Worm (Caenorhabditis elegans) whole organism, late embryonic: ENCODE results near the gene W05H7.1.

Experiments
- C38D4.7 ChIP-seq: fragments of 200-800 bp; sonication (Bioruptor generic); optimal IDR thresholded peaks from 2 replicates; lab custom pipeline; 2018; ENCODE audit warnings: mild to moderate bottlenecking, missing genetic modification characterization, moderate library complexity, missing compliant biosample characterization
- K09A11.1 ChIP-seq: sonication (generic microtip); optimal IDR thresholded peaks from 2 replicates; lab custom pipeline; 2017; ENCODE audit warnings: antibody characterized with exemption, mild to moderate bottlenecking, missing genetic modification characterization, missing compliant biosample characterization; ENCODE audit not compliant: insufficient read depth
- T23F11.4 ChIP-seq: fragments of 200-800 bp; sonication (Bioruptor generic); optimal IDR thresholded peaks from 2 replicates; lab custom pipeline; 2018; ENCODE audit warnings: mild to moderate bottlenecking, missing genetic modification characterization, missing compliant biosample characterization
- ahr-1 ChIP-seq: sonication (generic microtip); optimal IDR thresholded peaks from 2 replicates; lab custom pipeline; 2016; ENCODE audit warnings: missing genetic modification characterization, missing compliant biosample characterization
- ama-1 ChIP-seq: fragments of 150-350 bp; optimal IDR thresholded peaks from 2 replicates; lab custom pipeline; 2014
- ceh-14 ChIP-seq: sonication (generic microtip); optimal IDR thresholded peaks from 2 replicates; lab custom pipeline; 2016; ENCODE audit warnings: missing genotype, missing genetic modification characterization, missing compliant biosample characterization
- ceh-2 ChIP-seq: sonication (generic microtip); optimal IDR thresholded peaks from 2 replicates; lab custom pipeline; 2016; ENCODE audit warnings: missing genotype, missing genetic modification characterization, missing compliant biosample characterization
- ceh-22 ChIP-seq: sonication (generic microtip); optimal IDR thresholded peaks from 2 replicates; lab custom pipeline; 2017; ENCODE audit warnings: missing biosample characterization, missing genetic modification characterization
- ceh-30 ChIP-seq: fragments of 150-350 bp; optimal IDR thresholded peaks from 2 replicates; lab custom pipeline; 2014; ENCODE audit warnings: missing biosample characterization, missing genetic modification characterization
- ceh-31 ChIP-seq: sonication (generic microtip); optimal IDR thresholded peaks from 2 replicates; lab custom pipeline; 2016; ENCODE audit warnings: missing genetic modification characterization, missing compliant biosample characterization
- ceh-34 ChIP-seq: sonication (generic microtip); optimal IDR thresholded peaks from 2 replicates; lab custom pipeline; 2016; ENCODE audit warnings: mild to moderate bottlenecking, missing genetic modification characterization, missing compliant biosample characterization
- ceh-45 ChIP-seq: fragments of 200-800 bp; sonication (Bioruptor generic); IDR thresholded peaks from 2 replicates; pipeline ENCODE4 v1.3.6; 2022; ENCODE audit warnings: missing genetic modification reagents, missing genetic modification characterization, missing compliant biosample characterization
- ceh-6 ChIP-seq: fragments of 200-800 bp; sonication (Bioruptor generic); optimal IDR thresholded peaks from 2 replicates; lab custom pipeline; 2018; ENCODE audit warnings: mild to moderate bottlenecking, missing genetic modification characterization, missing compliant biosample characterization
- che-1 ChIP-seq: sonication (generic microtip); optimal IDR thresholded peaks from 2 replicates; lab custom pipeline; 2016; ENCODE audit warnings: mild to moderate bottlenecking, missing genetic modification characterization, missing compliant biosample characterization
- dve-1 ChIP-seq: sonication (generic microtip); optimal IDR thresholded peaks from 2 replicates; lab custom pipeline; 2017; ENCODE audit warnings: antibody characterized with exemption, mild to moderate bottlenecking, missing genetic modification characterization, missing compliant biosample characterization
- ets-4 ChIP-seq: sonication (generic microtip); optimal IDR thresholded peaks from 2 replicates; lab custom pipeline; 2016; ENCODE audit warnings: missing genetic modification characterization, missing compliant biosample characterization
- fkh-6 ChIP-seq: sonication (generic microtip); optimal IDR thresholded peaks from 2 replicates; lab custom pipeline; 2016; ENCODE audit warnings: missing genetic modification characterization, missing compliant biosample characterization
- gmeb-2 ChIP-seq: sonication (generic microtip); optimal IDR thresholded peaks from 2 replicates; lab custom pipeline; 2016; ENCODE audit warnings: missing genetic modification characterization, inconsistent platforms, missing compliant biosample characterization
- hlh-13 ChIP-seq: fragments of 200-800 bp; sonication (Bioruptor generic); optimal IDR thresholded peaks from 2 replicates; lab custom pipeline; 2018; ENCODE audit warnings: mild to moderate bottlenecking, missing genetic modification characterization, missing compliant biosample characterization
- hlh-15 ChIP-seq: sonication (generic microtip); optimal IDR thresholded peaks from 2 replicates; lab custom pipeline; 2016; ENCODE audit warnings: missing genetic modification characterization, missing compliant biosample characterization
- hlh-6 ChIP-seq: sonication (generic microtip); optimal IDR thresholded peaks from 2 replicates; lab custom pipeline; 2016; ENCODE audit warnings: missing genotype, missing genetic modification characterization, missing compliant biosample characterization
- hlh-8 ChIP-seq: sonication (generic microtip); optimal IDR thresholded peaks from 2 replicates; lab custom pipeline; 2016; ENCODE audit warnings: missing genotype, missing genetic modification characterization, missing compliant biosample characterization
- lin-11 ChIP-seq: fragments of 200-800 bp; sonication (Bioruptor generic); optimal IDR thresholded peaks from 2 replicates; lab custom pipeline; 2018; ENCODE audit warnings: mild to moderate bottlenecking, missing genetic modification characterization, missing compliant biosample characterization
- madf-2 ChIP-seq: sonication (generic microtip); optimal IDR thresholded peaks from 2 replicates; lab custom pipeline; 2017; ENCODE audit warnings: missing genetic modification characterization, missing compliant biosample characterization
- mec-3 ChIP-seq: sonication (generic microtip); optimal IDR thresholded peaks from 2 replicates; lab custom pipeline; 2016; ENCODE audit warnings: borderline replicate concordance, missing genetic modification characterization, missing compliant biosample characterization
- nfya-1 ChIP-seq: sonication (generic microtip); optimal IDR thresholded peaks from 2 replicates; lab custom pipeline; 2017; ENCODE audit warnings: missing genetic modification characterization, mild to moderate bottlenecking, missing compliant biosample characterization, antibody characterized with exemption, moderate library complexity
- nhr-11 ChIP-seq: fragments of 150-350 bp; optimal IDR thresholded peaks from 2 replicates; lab custom pipeline; 2014; ENCODE audit warnings: missing biosample characterization, missing genetic modification characterization
- nhr-232 ChIP-seq: sonication (generic microtip); optimal IDR thresholded peaks from 2 replicates; lab custom pipeline; 2016; ENCODE audit warnings: missing genetic modification characterization, missing compliant biosample characterization
- pag-3 ChIP-seq: sonication (generic microtip); optimal IDR thresholded peaks from 2 replicates; lab custom pipeline; 2016; ENCODE audit warnings: missing compliant biosample characterization, missing genetic modification characterization, borderline replicate concordance
- pat-9 ChIP-seq: fragments of 200-800 bp; sonication (Bioruptor generic); optimal IDR thresholded peaks from 2 replicates; lab custom pipeline; 2018; ENCODE audit warnings: mild to moderate bottlenecking, missing genetic modification characterization, moderate library complexity, missing compliant biosample characterization
- pax-1 ChIP-seq: fragments of 150-350 bp; optimal IDR thresholded peaks from 2 replicates; lab custom pipeline; 2014; ENCODE audit warnings: missing biosample characterization, missing genetic modification characterization
- pha-2 ChIP-seq: sonication (generic microtip); optimal IDR thresholded peaks from 2 replicates; lab custom pipeline; 2017; ENCODE audit warnings: mild to moderate bottlenecking, missing genetic modification characterization, missing compliant biosample characterization
- pros-1 ChIP-seq: fragments of 150-350 bp; optimal IDR thresholded peaks from 2 replicates; lab custom pipeline; 2014; ENCODE audit warnings: missing biosample characterization, missing genetic modification reagents, missing genetic modification characterization
- ref-2 ChIP-seq: sonication (generic microtip); optimal IDR thresholded peaks from 2 replicates; lab custom pipeline; 2016; ENCODE audit warnings: missing genetic modification characterization, missing compliant biosample characterization
- sox-2 ChIP-seq: fragments of 200-800 bp; sonication (Bioruptor generic); IDR thresholded peaks from 2 replicates; pipeline ENCODE4 v1.3.6; 2022; ENCODE audit warnings: missing genetic modification reagents, missing genetic modification characterization, missing compliant biosample characterization
- sox-4 ChIP-seq: sonication (generic microtip); optimal IDR thresholded peaks from 2 replicates; lab custom pipeline; 2017; ENCODE audit warnings: mild to moderate bottlenecking, missing genetic modification characterization, inconsistent platforms, missing compliant biosample characterization
- tbx-7 ChIP-seq: sonication (generic microtip); optimal IDR thresholded peaks from 2 replicates; lab custom pipeline; 2016; ENCODE audit warnings: missing genotype, missing genetic modification characterization, missing compliant biosample characterization
- unc-3 ChIP-seq, 2 experiments: fragments of 200-800 bp in 1 of 2; sonication (Bioruptor generic) in 1 of 2; sonication (generic microtip) in 1 of 2; conservative IDR thresholded peaks in 1 of 2; optimal IDR thresholded peaks in 1 of 2; 2 replicates each; pipeline versions ENCODE4 v1.3.6 to Lab custom; 2016 to 2022; ENCODE audit warnings: missing compliant biosample characterization in 2 of 2, missing genetic modification characterization in 2 of 2, missing genetic modification reagents in 1 of 2
- unc-42 ChIP-seq: sonication (generic microtip); optimal IDR thresholded peaks from 2 replicates; lab custom pipeline; 2016; ENCODE audit warnings: missing genotype, missing genetic modification characterization, missing compliant biosample characterization
- unc-55 ChIP-seq: sonication (generic microtip); optimal IDR thresholded peaks from 2 replicates; lab custom pipeline; 2017; ENCODE audit warnings: missing biosample characterization, missing genetic modification reagents, missing genetic modification characterization
- ztf-16 ChIP-seq: sonication (generic microtip); optimal IDR thresholded peaks from 2 replicates; lab custom pipeline; 2017; ENCODE audit warnings: missing genetic modification characterization, missing compliant biosample characterization

W05H7.1 gene

DNA sequence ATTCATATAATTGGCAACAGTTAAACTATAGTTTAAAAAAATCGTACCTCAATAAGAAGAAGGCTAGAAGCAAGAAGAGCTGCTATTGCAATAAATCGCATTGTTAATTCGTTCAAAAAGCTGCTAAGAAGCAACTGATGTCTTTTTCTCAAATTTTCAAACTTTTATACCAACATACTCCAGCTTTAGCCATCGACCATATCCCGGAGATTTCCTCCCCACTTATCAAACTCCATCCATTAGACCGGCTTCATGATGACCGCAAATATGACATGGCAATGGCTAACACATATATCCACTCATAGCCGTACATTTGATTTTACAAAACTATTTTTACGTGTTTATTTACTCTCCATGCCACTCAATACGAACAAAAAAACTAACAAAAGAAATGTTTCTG is 40.0 kb upstream of the W05H7.1 start, which contains the start of gene abu-2:
Gene abu-2, minus strand, starts transcription at position 101 of the 400 bp plus-strand sequence.
- TF ChIP-seq ztf-16 (tag; lab: Kevin White, UChicago) (no peak), madf-2 (no peak), lin-11 (tag; lab: Kevin White, UChicago) (no peak), ets-4 (tag; lab: Kevin White, UChicago) (no peak), hlh-15 (tag; lab: Kevin White, UChicago) (no peak), sox-2 (GFP tag; lab: Robert Waterston, UW) (no peak), unc-3 (GFP tag; conservative IDR thresholded peaks at IDR 0.05; lab: Robert Waterston, UW) (no peak), unc-3 (tag; optimal IDR thresholded peaks at IDR 0.05; lab: Kevin White, UChicago) (no peak), unc-55 (GFP tag; lab: Kevin White, UChicago) (no peak), hlh-13 (GFP tag; lab: Kevin White, UChicago) (no peak), sox-4 (tag; lab: Kevin White, UChicago) (no peak), mec-3 (tag; lab: Kevin White, UChicago) (no peak), unc-42 (tag; lab: Kevin White, UChicago) (no peak), T23F11.4 (GFP tag; lab: Kevin White, UChicago) (no peak), dve-1 (tag; lab: Kevin White, UChicago) (no peak), ahr-1 (tag; lab: Kevin White, UChicago) (no peak), hlh-6 (no peak)

DNA sequence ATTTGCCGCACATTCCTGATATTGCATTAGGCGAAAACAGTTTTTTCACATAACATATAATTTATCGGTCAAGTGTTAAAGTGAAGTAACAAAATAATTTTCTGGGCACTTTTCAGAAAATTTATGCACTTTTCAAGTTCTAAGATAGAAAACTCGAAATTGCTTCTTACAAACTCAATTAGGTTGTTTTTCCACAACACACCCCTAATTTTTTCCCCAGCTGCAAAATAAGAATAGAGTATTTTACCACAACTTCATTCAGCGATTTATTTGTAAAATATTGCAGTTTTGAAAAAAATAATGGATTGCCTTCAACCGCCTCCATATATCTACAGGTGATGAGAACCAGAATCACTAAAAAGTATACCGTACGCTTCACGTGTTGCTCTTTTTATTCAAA is 37.7 kb upstream of the W05H7.1 start, which contains the start of gene srh-19:
Gene srh-19, plus strand, starts transcription at position 301 of the 400 bp plus-strand sequence.
- TF ChIP-seq fkh-6 (tag; lab: Kevin White, UChicago), result no peak
- TF ChIP-seq nhr-232 (tag; lab: Kevin White, UChicago), result no peak
- no peak for TF ChIP-seq pag-3 (tag; lab: Kevin White, UChicago)
- no peak for TF ChIP-seq ceh-31 (tag; lab: Kevin White, UChicago)
- TF ChIP-seq ahr-1 (tag; lab: Kevin White, UChicago), result no peak
- no peak for TF ChIP-seq unc-42 (tag; lab: Kevin White, UChicago)
- no peak for TF ChIP-seq madf-2
- no peak for TF ChIP-seq pros-1
- TF ChIP-seq ceh-22 (tag; lab: Kevin White, UChicago), result no peak
- TF ChIP-seq ama-1, result no peak

DNA sequence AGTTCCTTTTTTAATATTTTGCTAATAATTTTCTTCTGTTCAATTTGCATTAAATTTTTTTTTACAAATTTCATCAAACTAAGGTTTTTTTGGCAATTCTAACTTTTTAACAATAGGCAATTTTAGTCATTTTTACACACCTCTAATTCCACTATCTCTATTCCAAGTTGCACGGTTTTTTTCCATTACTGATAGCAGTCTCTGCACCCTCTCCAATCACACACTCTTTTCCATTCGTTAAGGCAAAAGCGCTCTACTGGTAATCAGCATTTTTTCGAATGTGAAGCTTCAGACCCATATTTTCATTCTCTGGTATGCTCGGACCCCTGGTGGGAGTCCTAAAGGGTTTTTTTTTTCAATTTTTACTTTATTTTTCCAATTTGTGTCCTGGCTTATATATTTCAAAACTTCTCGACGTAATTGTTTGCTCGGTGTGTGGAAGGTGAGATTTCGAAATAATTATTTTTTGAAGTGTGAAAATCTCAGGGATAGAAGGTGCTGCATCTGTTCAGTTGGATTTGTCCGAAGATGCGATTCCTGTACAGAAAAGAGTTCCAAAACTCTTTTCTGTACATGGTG is 33.7 kb upstream of the W05H7.1 start, which contains the start of the genes F19G12.4 and F19G12.8:
Gene F19G12.4, plus strand, starts transcription at position 529 of the 579 bp plus-strand sequence.
Gene F19G12.8, plus strand, starts transcription at position 545 of the 579 bp plus-strand sequence.
- no peak for TF ChIP-seq ceh-22 (tag; lab: Kevin White, UChicago)
- TF ChIP-seq ceh-14 (tag; lab: Kevin White, UChicago), result no peak
- no peak for TF ChIP-seq nhr-11 (tag; lab: Kevin White, UChicago)
- TF ChIP-seq nfya-1 (tag; lab: Kevin White, UChicago), result no peak
- no peak for TF ChIP-seq tbx-7 (tag; lab: Kevin White, UChicago)

DNA sequence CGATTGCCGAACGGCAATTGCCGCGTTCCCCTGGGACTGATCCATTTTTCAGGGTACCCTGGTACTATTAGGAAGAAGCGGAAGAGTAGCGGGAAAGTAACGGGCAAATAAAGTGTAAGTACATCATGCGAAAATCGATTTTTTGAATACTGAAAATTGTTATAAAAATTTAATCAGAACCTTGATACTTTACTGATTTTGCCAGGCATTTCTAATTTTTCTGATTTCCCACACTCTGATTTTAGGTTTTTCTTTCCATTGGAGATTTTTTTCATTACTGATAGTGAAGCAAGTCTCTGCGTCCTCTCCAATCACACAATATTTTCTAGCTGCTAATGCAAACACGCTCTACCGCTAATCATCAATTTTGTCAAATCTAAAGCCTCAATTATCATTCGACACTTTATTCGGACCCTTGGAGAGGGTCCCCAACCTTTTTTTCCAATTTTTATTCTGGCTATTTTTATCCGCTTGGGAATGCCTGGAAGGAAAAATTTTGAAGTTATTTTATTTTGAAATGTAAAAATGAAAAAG is 31.3 kb upstream of the W05H7.1 start, which contains the start of gene F19G12.9:
Gene F19G12.9, plus strand, starts transcription at position 51 of the 534 bp plus-strand sequence.
- no peak for TF ChIP-seq ref-2 (tag; lab: Kevin White, UChicago)
- TF ChIP-seq ceh-6 (GFP tag; lab: Kevin White, UChicago), result no peak
- no peak for TF ChIP-seq hlh-8 (tag; lab: Kevin White, UChicago)
- TF ChIP-seq ceh-30 (tag; lab: Kevin White, UChicago), result no peak
- TF ChIP-seq C38D4.7 (GFP tag; lab: Kevin White, UChicago), result no peak

DNA sequence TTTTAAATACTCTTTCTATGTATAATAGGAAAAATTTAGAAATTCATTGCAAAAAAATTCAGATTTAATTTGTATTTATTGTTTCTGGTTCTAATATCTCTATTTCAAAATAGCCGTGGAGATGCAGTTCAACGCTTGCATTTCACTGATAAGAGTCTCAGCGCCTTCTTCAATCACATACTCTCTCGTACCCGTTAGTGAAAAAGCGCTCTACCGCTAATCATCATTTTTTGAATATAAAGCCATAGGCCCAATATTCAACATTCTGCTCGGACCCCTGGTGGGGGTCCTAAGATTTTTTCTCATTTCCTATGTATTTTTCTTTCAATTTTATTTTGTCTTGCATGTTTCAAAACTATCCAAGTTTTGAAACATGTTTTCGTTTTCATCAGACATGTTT is 30.0 kb upstream of the W05H7.1 start:
- TF ChIP-seq pat-9 (tag; lab: Kevin White, UChicago), result no peak
- TF ChIP-seq che-1 (tag; lab: Kevin White, UChicago), result no peak
- no peak for TF ChIP-seq pha-2 (tag; lab: Kevin White, UChicago)
- no peak for TF ChIP-seq pax-1 (tag; lab: Kevin White, UChicago)
- TF ChIP-seq mec-3 (tag; lab: Kevin White, UChicago), result no peak
- TF ChIP-seq nhr-11 (tag; lab: Kevin White, UChicago), result no peak
- TF ChIP-seq K09A11.1 (tag; lab: Kevin White, UChicago), result no peak
- no peak for TF ChIP-seq dve-1 (tag; lab: Kevin White, UChicago)
- no peak for TF ChIP-seq ceh-2 (tag; lab: Kevin White, UChicago)
- TF ChIP-seq ceh-45 (GFP tag; lab: Robert Waterston, UW), result no peak
- TF ChIP-seq ceh-34 (tag; lab: Kevin White, UChicago), result no peak
- TF ChIP-seq gmeb-2 (tag; lab: Kevin White, UChicago), result no peak
